Fruit fly (Drosophila melanogaster) Kc167 (cell line): ENCODE measurements around the gene Rrp46.

Experiments
- Myc ChIP-seq: fragments of >200 bp; optimal IDR thresholded peaks from 2 replicates; lab custom pipeline; 2017; ENCODE audit warnings: missing external identifiers
- h ChIP-seq: fragments of >200 bp; optimal IDR thresholded peaks from 3 replicates; lab custom pipeline; 2018; ENCODE audit warnings: missing external identifiers
- insv ChIP-seq: fragments of >200 bp; optimal IDR thresholded peaks from 3 replicates; lab custom pipeline; 2018; ENCODE audit warnings: missing external identifiers
- psq ChIP-seq: fragments of >200 bp; optimal IDR thresholded peaks from 2 replicates; lab custom pipeline; 2017; ENCODE audit warnings: missing external identifiers

- TF ChIP-seq psq (lab: Kevin White, UChicago) (no peak), h (lab: Kevin White, UChicago) (no peak), insv (lab: Kevin White, UChicago) (no peak), Myc (lab: Kevin White, UChicago) (no peak)
Observed at dm6 chr3R:10380025-10380424, 33.1 kb upstream of the Rrp46 start.
